Worm (Caenorhabditis elegans) whole organism, L3 larva: ENCODE data around the gene ztf-20.

Source experiments
- R02D3.7 ChIP-seq: fragments of 150-350 bp; optimal IDR thresholded peaks from 2 replicates; lab custom pipeline; 2014; ENCODE audit warnings: missing biosample characterization, missing genetic modification characterization
- aly-2 ChIP-seq: fragments of 150-350 bp; optimal IDR thresholded peaks from 2 replicates; lab custom pipeline; 2014; ENCODE audit warnings: missing biosample characterization, missing genetic modification characterization
- ama-1 ChIP-seq: fragments of 150-350 bp; optimal IDR thresholded peaks from 2 replicates; lab custom pipeline; 2018
- ceh-28 ChIP-seq: fragments of 150-350 bp; optimal IDR thresholded peaks from 2 replicates; lab custom pipeline; 2014; ENCODE audit warnings: missing biosample characterization, missing genetic modification reagents, missing genetic modification characterization
- ceh-82 ChIP-seq: fragments of 150-350 bp; optimal IDR thresholded peaks from 2 replicates; lab custom pipeline; 2014; ENCODE audit warnings: missing biosample characterization, missing genetic modification characterization
- egl-5 ChIP-seq: fragments of 150-350 bp; optimal IDR thresholded peaks from 2 replicates; lab custom pipeline; 2017; ENCODE audit warnings: missing biosample characterization, missing genetic modification reagents, missing genetic modification characterization, inconsistent platforms
- elt-2 ChIP-seq: sonication (generic microtip); optimal IDR thresholded peaks from 2 replicates; lab custom pipeline; 2016; ENCODE audit warnings: missing genetic modification reagents, mild to moderate bottlenecking, missing genetic modification characterization, missing compliant biosample characterization
- fkh-10 ChIP-seq: sonication (generic microtip); optimal IDR thresholded peaks from 2 replicates; lab custom pipeline; 2017; ENCODE audit warnings: missing biosample characterization, missing genetic modification reagents, missing genetic modification characterization
- fkh-2 ChIP-seq: fragments of 150-350 bp; optimal IDR thresholded peaks from 2 replicates; lab custom pipeline; 2014; ENCODE audit warnings: missing biosample characterization, missing genetic modification reagents, missing genetic modification characterization
- fos-1 ChIP-seq: fragments of 150-350 bp; optimal IDR thresholded peaks from 2 replicates; lab custom pipeline; 2014; ENCODE audit warnings: missing biosample characterization, missing genetic modification characterization
- hmg-11 ChIP-seq: sonication (generic microtip); optimal IDR thresholded peaks from 2 replicates; lab custom pipeline; 2016; ENCODE audit warnings: missing genetic modification characterization, missing compliant biosample characterization
- jun-1 ChIP-seq: fragments of 150-350 bp; optimal IDR thresholded peaks from 2 replicates; lab custom pipeline; 2014; ENCODE audit warnings: missing biosample characterization, missing genetic modification reagents, missing genetic modification characterization
- lin-39 ChIP-seq: fragments of 150-350 bp; optimal IDR thresholded peaks from 2 replicates; lab custom pipeline; 2018; ENCODE audit warnings: missing biosample characterization, missing genetic modification reagents, missing genetic modification characterization
- nhr-12 ChIP-seq: fragments of 150-350 bp; optimal IDR thresholded peaks from 2 replicates; lab custom pipeline; 2014; ENCODE audit warnings: missing biosample characterization, missing genetic modification characterization
- nhr-23 ChIP-seq: fragments of 150-350 bp; optimal IDR thresholded peaks from 2 replicates; lab custom pipeline; 2014; ENCODE audit warnings: missing biosample characterization, missing genetic modification reagents, missing genetic modification characterization
- nhr-237 ChIP-seq: fragments of 150-350 bp; optimal IDR thresholded peaks from 2 replicates; lab custom pipeline; 2014; ENCODE audit warnings: missing biosample characterization, missing genetic modification characterization
- nhr-28 ChIP-seq: fragments of 150-350 bp; optimal IDR thresholded peaks from 2 replicates; lab custom pipeline; 2014; ENCODE audit warnings: missing biosample characterization, missing genetic modification characterization
- nhr-43 ChIP-seq: sonication (generic microtip); optimal IDR thresholded peaks from 2 replicates; lab custom pipeline; 2016; ENCODE audit warnings: mild to moderate bottlenecking, missing genetic modification characterization, missing compliant biosample characterization; ENCODE audit not compliant: poor library complexity, severe bottlenecking
- nhr-67 ChIP-seq: fragments of 150-350 bp; optimal IDR thresholded peaks from 2 replicates; lab custom pipeline; 2014; ENCODE audit warnings: missing biosample characterization, missing genetic modification characterization
- nhr-76 ChIP-seq: fragments of 150-350 bp; sonication (generic microtip); optimal IDR thresholded peaks from 5 replicates; lab custom pipeline; 2014; ENCODE audit warnings: missing biosample characterization, missing genetic modification characterization
- nhr-77 ChIP-seq: fragments of 150-350 bp; optimal IDR thresholded peaks from 2 replicates; lab custom pipeline; 2014; ENCODE audit warnings: missing biosample characterization, missing genetic modification characterization
- pha-4 ChIP-seq: fragments of 150-350 bp; optimal IDR thresholded peaks from 2 replicates; lab custom pipeline; 2014; ENCODE audit warnings: missing biosample characterization, missing genetic modification reagents, missing genetic modification characterization
- pqm-1 ChIP-seq: fragments of 150-350 bp; optimal IDR thresholded peaks from 2 replicates; lab custom pipeline; 2017; ENCODE audit warnings: missing biosample characterization, missing genetic modification characterization, inconsistent platforms
- sea-2 ChIP-seq: fragments of 150-350 bp; sonication (generic microtip); optimal IDR thresholded peaks from 4 replicates; lab custom pipeline; 2014; ENCODE audit warnings: missing biosample characterization, missing genetic modification reagents, missing genetic modification characterization
- skn-1 ChIP-seq: fragments of 150-350 bp; optimal IDR thresholded peaks from 2 replicates; lab custom pipeline; 2014; ENCODE audit warnings: missing biosample characterization, missing genetic modification characterization
- unc-39 ChIP-seq: sonication (generic microtip); optimal IDR thresholded peaks from 4 replicates; lab custom pipeline; 2017; ENCODE audit warnings: missing biosample characterization, missing genetic modification characterization
- unc-62 ChIP-seq: fragments of 150-350 bp; sonication (generic microtip); optimal IDR thresholded peaks from 4 replicates; lab custom pipeline; 2014; ENCODE audit warnings: missing biosample characterization, missing genetic modification reagents, missing genetic modification characterization
- zag-1 ChIP-seq: fragments of 150-350 bp; optimal IDR thresholded peaks from 2 replicates; lab custom pipeline; 2014; ENCODE audit warnings: missing biosample characterization, missing genetic modification characterization
- ztf-11 ChIP-seq: fragments of 150-350 bp; optimal IDR thresholded peaks from 2 replicates; lab custom pipeline; 2014; ENCODE audit warnings: missing biosample characterization, missing genetic modification characterization

The ztf-20 gene

DNA sequence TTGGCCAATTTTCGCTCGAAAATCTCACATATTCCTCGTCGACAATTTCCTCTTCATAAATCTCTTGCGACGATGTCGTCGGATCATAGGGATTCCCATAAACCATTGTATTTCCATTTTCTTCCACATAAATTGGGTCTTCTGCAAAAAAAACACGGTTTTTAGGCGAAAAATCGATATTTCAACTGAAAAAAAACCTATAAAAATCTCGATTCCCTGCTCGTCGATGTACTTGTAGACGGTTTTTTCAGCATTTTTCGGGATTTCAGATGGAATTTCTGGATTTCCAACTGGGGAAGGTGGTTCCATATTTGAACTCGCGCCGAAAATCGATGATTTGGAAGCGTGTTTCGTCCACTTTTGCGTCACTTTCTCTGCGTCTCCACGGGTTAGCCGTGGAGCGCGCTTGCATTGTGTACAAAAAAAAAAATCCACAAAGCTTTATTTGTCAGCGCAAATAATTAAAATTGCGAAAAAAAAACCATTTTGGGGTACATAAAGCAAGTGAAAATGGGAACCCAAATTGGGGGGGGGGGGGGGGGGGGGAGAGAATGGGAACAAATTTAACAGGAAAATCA lies 7.6 kb upstream of the ztf-20 start, which contains the start of gene Y39B6A.43 (continued):
- TF ChIP-seq sea-2 (no peak), skn-1 (tag; lab: Kevin White, UChicago) (peak; percentile 94), pqm-1 (peak; percentile 66), nhr-77 (tag; lab: Kevin White, UChicago) (peak; percentile 86), nhr-67 (tag; lab: Kevin White, UChicago) (peak; percentile 41), fkh-2 (peak; percentile 66), ceh-82 (tag; lab: Kevin White, UChicago) (peak; percentile 95), lin-39 (peak; percentile 87), zag-1 (tag; lab: Kevin White, UChicago) (peak; percentile 75)

DNA sequence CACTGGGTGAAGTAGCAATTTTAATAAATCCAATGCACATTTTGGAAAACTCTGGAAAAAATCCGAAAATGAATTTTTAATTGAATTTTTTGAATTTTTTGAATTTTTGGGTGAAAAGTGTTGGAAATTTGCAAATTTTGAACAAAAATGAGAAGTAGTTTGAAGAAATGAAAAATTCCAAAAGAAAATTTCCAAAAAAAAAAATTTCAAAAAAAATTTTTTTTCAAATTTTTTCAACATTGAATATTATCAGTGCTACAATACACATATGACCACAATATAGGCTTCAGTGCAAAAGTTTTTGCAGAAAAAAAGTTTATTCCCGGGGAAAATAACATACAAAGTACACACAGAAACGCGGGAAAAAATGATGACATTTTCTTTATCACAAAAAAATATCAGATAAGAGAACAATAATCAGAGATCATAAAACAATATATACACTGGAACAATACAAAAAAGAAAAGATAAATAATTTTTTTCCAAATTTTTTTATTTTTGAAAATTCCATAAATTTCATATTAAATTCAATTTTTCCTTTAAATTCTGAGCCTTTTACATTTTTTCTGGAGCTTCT lies 2.6 kb downstream of the ztf-20 start, which contains the start of gene hrg-10:
Gene hrg-10 (minus strand): TSS at position 51 of the 577 bp plus-strand sequence.
- TF ChIP-seq skn-1 (tag; lab: Kevin White, UChicago) (peak; percentile 63), egl-5 (tag; lab: Kevin White, UChicago) (no peak), pqm-1 (peak; percentile 53), elt-2 (tag; lab: Kevin White, UChicago) (peak; percentile 76), pha-4 (tag; lab: Kevin White, UChicago) (peak; percentile 45)

DNA sequence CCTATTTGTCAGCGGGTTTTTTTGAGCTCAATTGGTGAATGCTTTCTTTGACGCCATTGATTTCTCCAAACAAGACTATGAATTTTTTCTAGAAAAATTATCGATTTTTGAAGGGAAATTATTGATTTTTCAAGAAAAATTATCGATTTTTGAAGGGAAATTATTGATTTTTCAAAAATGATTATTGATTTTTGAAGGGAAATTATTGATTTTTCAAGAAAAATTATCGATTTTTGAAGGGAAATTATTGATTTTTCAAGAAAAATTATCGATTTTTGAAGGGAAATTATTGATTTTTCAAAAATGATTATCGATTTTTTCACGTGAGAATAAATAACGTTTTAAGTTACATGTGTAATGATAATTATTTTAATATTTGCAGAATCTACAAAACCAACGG lies 19.1 kb downstream of the ztf-20 start:
- TF ChIP-seq ceh-28 (tag; lab: Kevin White, UChicago) = peak; percentile 94

DNA sequence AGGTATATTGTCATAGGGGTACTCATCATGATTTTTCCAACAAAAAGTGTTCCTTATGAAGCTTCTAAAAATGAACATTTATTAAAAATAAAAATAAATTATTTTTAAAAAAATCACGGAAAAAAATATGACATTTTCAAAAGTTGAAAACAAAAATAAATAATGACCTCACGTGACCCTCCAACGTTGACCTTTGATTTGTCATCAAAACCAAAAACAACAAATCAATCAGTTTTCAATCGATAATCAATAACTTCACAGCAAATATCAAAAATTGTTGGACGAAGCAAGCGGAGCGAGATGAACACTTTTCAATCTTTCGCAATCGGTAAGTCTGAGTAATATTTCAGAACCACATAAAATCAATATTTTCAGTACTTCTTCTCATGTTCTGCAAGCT lies 19.6 kb downstream of the ztf-20 start, which contains the start of gene Y80D3A.8:
Gene Y80D3A.8 (plus strand): TSS at position 301 of the 400 bp plus-strand sequence.
- TF ChIP-seq jun-1 (tag; lab: Kevin White, UChicago) (no peak), fos-1 (tag; lab: Kevin White, UChicago) (no peak), unc-62 (GFP tag; lab: Kevin White, UChicago) (no peak), fkh-2 (no peak), nhr-76 (tag; lab: Kevin White, UChicago) (no peak), aly-2 (tag; lab: Kevin White, UChicago) (no peak), hmg-11 (no peak), nhr-77 (tag; lab: Kevin White, UChicago) (no peak), ztf-11 (tag; lab: Kevin White, UChicago) (no peak), unc-39 (no peak), pha-4 (tag; lab: Kevin White, UChicago) (no peak), ceh-28 (tag; lab: Kevin White, UChicago) (no peak), nhr-43 (tag; lab: Kevin White, UChicago) (no peak)
- TF ChIP-seq, all 47 proteins: peak for 0

DNA sequence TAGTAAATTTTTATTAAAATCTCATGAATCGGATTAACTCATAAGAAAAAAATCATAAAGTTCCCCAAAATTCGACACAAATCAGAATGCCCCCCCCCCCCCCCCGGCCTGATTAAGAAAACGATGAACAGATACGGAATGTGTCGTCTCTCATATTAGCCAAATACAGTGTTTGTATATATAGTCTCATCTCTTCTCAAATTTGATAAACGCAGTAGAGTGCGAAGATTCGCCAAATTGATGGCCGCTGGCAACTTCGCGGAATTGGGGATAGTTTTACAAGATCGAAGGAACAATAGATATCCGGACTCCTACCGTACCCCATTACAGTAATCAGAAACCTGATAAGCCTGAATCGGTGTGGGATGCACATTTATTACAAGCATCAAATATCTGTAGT lies 22.4 kb downstream of the ztf-20 start:
- TF ChIP-seq fkh-10 (GFP tag; lab: Kevin White, UChicago) = no peak
- no peak for TF ChIP-seq nhr-76 (tag; lab: Kevin White, UChicago)
- TF ChIP-seq ama-1 (lab: Kevin White, UChicago) = no peak
- no peak for TF ChIP-seq nhr-237 (tag; lab: Kevin White, UChicago)
- TF ChIP-seq ceh-82 (tag; lab: Kevin White, UChicago) = no peak

DNA sequence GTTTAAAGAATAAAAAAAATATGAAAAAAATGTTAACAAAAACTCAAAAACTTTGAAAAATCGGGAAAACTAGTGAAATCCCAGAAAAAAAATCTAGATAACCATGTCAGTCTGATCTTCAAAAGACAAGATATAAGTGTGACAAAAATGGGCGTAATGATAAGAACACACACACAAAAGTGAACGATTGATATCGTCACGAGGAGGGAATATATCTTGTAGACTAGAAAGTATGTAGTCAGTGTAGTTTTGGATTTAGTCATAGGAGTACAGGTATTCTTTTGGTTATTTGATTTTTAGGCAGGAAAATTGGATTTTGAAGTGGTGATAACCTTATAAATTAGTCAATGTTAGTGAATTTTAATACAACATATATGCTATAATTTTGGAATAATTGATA lies 25.4 kb downstream of the ztf-20 start:
- TF ChIP-seq nhr-23 (tag; lab: Kevin White, UChicago) (peak; percentile 1), ceh-28 (tag; lab: Kevin White, UChicago) (no peak)
- TF ChIP-seq, all 47 proteins: peak for 1

DNA sequence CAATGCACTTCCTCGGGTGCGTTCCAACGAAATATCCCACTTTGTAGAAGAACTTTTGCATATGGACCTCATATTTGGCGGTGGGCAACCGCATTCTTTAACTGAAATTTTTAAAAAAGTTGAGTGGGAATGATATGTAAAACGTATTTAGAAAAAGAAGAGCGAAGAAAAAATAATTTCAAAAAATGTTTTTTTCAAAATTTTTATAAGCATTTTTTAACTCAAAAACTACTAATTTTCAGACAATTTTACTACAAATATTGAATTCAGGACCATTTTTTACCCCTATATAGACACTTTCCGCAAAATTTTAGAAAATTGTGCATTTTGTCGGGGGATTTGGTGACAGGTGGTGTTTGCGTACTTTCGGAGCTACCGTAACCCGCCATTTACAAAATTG lies 28.7 kb downstream of the ztf-20 start, which contains the start of gene ptr-22:
Gene ptr-22 (minus strand): TSS at position 101 of the 400 bp plus-strand sequence.
- no peak for TF ChIP-seq nhr-77 (tag; lab: Kevin White, UChicago)
- no peak for TF ChIP-seq unc-62 (GFP tag; lab: Kevin White, UChicago)
- TF ChIP-seq nhr-12 = no peak
- no peak for TF ChIP-seq nhr-28 (tag; lab: Kevin White, UChicago)
- TF ChIP-seq ceh-82 (tag; lab: Kevin White, UChicago) = no peak
- TF ChIP-seq R02D3.7 (tag; lab: Kevin White, UChicago) = no peak
- no peak for TF ChIP-seq nhr-237 (tag; lab: Kevin White, UChicago)
